Fruit fly (Drosophila melanogaster) whole organism, adult: ENCODE results near the gene CG43759.

Source experiments
- CG11617 ChIP-seq: fragments of 200-800 bp; sonication (Bioruptor generic); optimal IDR thresholded peaks from 2 replicates; lab custom pipeline; 2017; ENCODE audit warnings: mild to moderate bottlenecking, missing biosample characterization, missing genetic modification reagents, missing genetic modification characterization
- CG14711 ChIP-seq: fragments of 200-800 bp; sonication (Bioruptor generic); optimal IDR thresholded peaks from 2 replicates; lab custom pipeline; 2018; ENCODE audit warnings: missing biosample characterization, mild to moderate bottlenecking, missing genetic modification characterization, moderate library complexity
- CG1620 ChIP-seq: fragments of 200-800 bp; sonication (Bioruptor generic); optimal IDR thresholded peaks from 2 replicates; lab custom pipeline; 2016; ENCODE audit warnings: missing biosample characterization, missing genetic modification characterization
- CG33017 ChIP-seq: fragments of 200-800 bp; sonication (Bioruptor generic); optimal IDR thresholded peaks from 2 replicates; lab custom pipeline; 2018; ENCODE audit warnings: missing biosample characterization, mild to moderate bottlenecking, missing genetic modification characterization, moderate library complexity
- CG7045 ChIP-seq: fragments of 200-800 bp; sonication (Bioruptor generic); optimal IDR thresholded peaks from 2 replicates; lab custom pipeline; 2017; ENCODE audit warnings: missing biosample characterization, mild to moderate bottlenecking, missing genetic modification characterization
- CG7101 ChIP-seq: fragments of 200-800 bp; sonication (Bioruptor generic); optimal IDR thresholded peaks from 2 replicates; lab custom pipeline; 2018; ENCODE audit warnings: missing biosample characterization, mild to moderate bottlenecking, missing genetic modification characterization, moderate library complexity
- Clk ChIP-seq: fragments of 200-800 bp; sonication (Bioruptor generic); optimal IDR thresholded peaks from 2 replicates; lab custom pipeline; 2017; ENCODE audit warnings: missing biosample characterization, missing genetic modification characterization
- Crg-1 ChIP-seq: fragments of 200-800 bp; sonication (Bioruptor generic); optimal IDR thresholded peaks from 2 replicates; lab custom pipeline; 2016; ENCODE audit warnings: missing biosample characterization, missing genetic modification characterization
- Hr96 ChIP-seq: fragments of 200-800 bp; sonication (Bioruptor generic); optimal IDR thresholded peaks from 2 replicates; lab custom pipeline; 2016; ENCODE audit warnings: missing biosample characterization, missing genetic modification characterization
- bab1 ChIP-seq: fragments of 200-800 bp; sonication (Bioruptor generic); optimal IDR thresholded peaks from 3 replicates; lab custom pipeline; 2019; ENCODE audit warnings: missing biosample characterization, mild to moderate bottlenecking, missing genetic modification characterization, moderate library complexity
- cic ChIP-seq: fragments of 200-800 bp; sonication (Bioruptor generic); optimal IDR thresholded peaks from 2 replicates; lab custom pipeline; 2017; ENCODE audit warnings: missing biosample characterization, mild to moderate bottlenecking, missing genetic modification characterization, moderate library complexity
- cnc ChIP-seq, 2 experiments: fragments of >200 bp; optimal IDR thresholded peaks; 2 replicates each; lab custom pipeline; 2017
- kay ChIP-seq: fragments of 200-800 bp; sonication (Bioruptor generic); peaks from one replicate; lab custom pipeline; 2016; ENCODE audit warnings: missing biosample characterization, missing genetic modification characterization, borderline replicate concordance
- tj ChIP-seq: fragments of 200-800 bp; sonication (Bioruptor generic); optimal IDR thresholded peaks from 3 replicates; lab custom pipeline; 2017; ENCODE audit warnings: missing biosample characterization, mild to moderate bottlenecking, missing genetic modification characterization, moderate library complexity

DNA sequence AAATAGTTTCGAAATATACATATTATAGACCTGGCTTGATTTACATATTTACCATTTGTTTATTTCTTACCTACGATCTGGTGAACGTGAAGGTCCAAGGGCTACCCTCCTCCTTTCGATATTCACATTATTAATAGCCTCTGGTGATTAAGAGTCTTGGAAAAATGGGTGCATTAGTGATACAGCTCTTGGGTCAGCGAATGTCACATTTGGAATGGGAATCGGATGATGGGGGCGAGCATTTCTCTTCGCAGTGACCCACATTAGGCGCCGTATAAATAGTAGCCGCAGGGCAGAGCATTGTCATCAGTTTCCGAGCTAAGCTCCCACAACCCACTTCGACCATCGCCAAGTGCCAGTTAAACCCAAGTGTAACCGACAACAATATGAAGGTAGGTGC lies 147.3 kb downstream of the CG43759 start, which contains the start of gene CG7406:
- no peak for TF ChIP-seq CG33017 (tag; lab: Kevin White, UChicago)
- no peak for TF ChIP-seq Clk (GFP tag; lab: Kevin White, UChicago)
- TF ChIP-seq CG14711 (tag; lab: Kevin White, UChicago) = no peak
- no peak for TF ChIP-seq cnc (optimal IDR thresholded peaks at IDR 0.05; lab: Kevin White, UChicago)
- TF ChIP-seq tj (GFP tag; lab: Kevin White, UChicago) = no peak
- no peak for TF ChIP-seq cic (GFP tag; lab: Kevin White, UChicago)
- TF ChIP-seq Crg-1 (GFP tag; lab: Kevin White, UChicago) = no peak
- no peak for TF ChIP-seq CG1620
- no peak for TF ChIP-seq bab1 (GFP tag; lab: Kevin White, UChicago)
- TF ChIP-seq CG11617 (GFP tag; lab: Kevin White, UChicago) = no peak
- no peak for TF ChIP-seq Hr96 (GFP tag; lab: Kevin White, UChicago)
- no peak for TF ChIP-seq CG7101 (tag; lab: Kevin White, UChicago)
- TF ChIP-seq CG7045 (GFP tag; lab: Kevin White, UChicago) = no peak
- TF ChIP-seq kay (GFP tag; lab: Kevin White, UChicago) = no peak
